Fruit fly (Drosophila melanogaster) whole organism, embryonic: ENCODE measurements around the gene CG15170.
A peak's percentile ranks its signal among the peaks of the same experiment; 100 is the strongest.

ENCODE experiments used
- Asciz ChIP-seq: fragments of 200-800 bp; sonication (Bioruptor generic); optimal IDR thresholded peaks from 2 replicates; lab custom pipeline; 2017; ENCODE audit warnings: missing biosample characterization, mild to moderate bottlenecking, missing genetic modification characterization, missing genetic modification reagents
- Atf-2 ChIP-seq: fragments of 200-800 bp; sonication (Bioruptor generic); optimal IDR thresholded peaks from 2 replicates; lab custom pipeline; 2016; ENCODE audit warnings: missing biosample characterization, missing genetic modification characterization
- CG10462 ChIP-seq: fragments of 200-800 bp; sonication (Bioruptor generic); optimal IDR thresholded peaks from 2 replicates; lab custom pipeline; 2016; ENCODE audit warnings: missing biosample characterization, missing genetic modification characterization
- CG10959 ChIP-seq: fragments of 200-800 bp; sonication (Bioruptor generic); IDR thresholded peaks from 2 replicates; pipeline ENCODE4 v1.3.6; 2022; ENCODE audit warnings: missing biosample characterization, missing genetic modification characterization
- CG10979 ChIP-seq: fragments of 200-800 bp; sonication (Bioruptor generic); optimal IDR thresholded peaks from 2 replicates; lab custom pipeline; 2018; ENCODE audit warnings: missing biosample characterization, mild to moderate bottlenecking, missing genetic modification characterization, moderate library complexity
- CG11398 ChIP-seq: fragments of 200-800 bp; sonication (Bioruptor generic); optimal IDR thresholded peaks from 2 replicates; lab custom pipeline; 2016; ENCODE audit warnings: missing biosample characterization, missing genetic modification characterization
- CG12219 ChIP-seq: fragments of 200-800 bp; sonication (Bioruptor generic); optimal IDR thresholded peaks from 3 replicates; lab custom pipeline; 2018; ENCODE audit warnings: missing biosample characterization, mild to moderate bottlenecking, missing genetic modification characterization
- CG15073 ChIP-seq: fragments of 200-800 bp; sonication (Bioruptor generic); optimal IDR thresholded peaks from 2 replicates; lab custom pipeline; 2016; ENCODE audit warnings: missing biosample characterization, missing genetic modification characterization
- CG1529 ChIP-seq: fragments of 200-800 bp; sonication (Bioruptor generic); optimal IDR thresholded peaks from 3 replicates; lab custom pipeline; 2018; ENCODE audit warnings: missing biosample characterization, missing genetic modification characterization
- CG15479 ChIP-seq: fragments of 200-800 bp; sonication (Bioruptor generic); optimal IDR thresholded peaks from 3 replicates; lab custom pipeline; 2019; ENCODE audit warnings: missing biosample characterization, mild to moderate bottlenecking, missing genetic modification characterization, moderate library complexity
- CG16779 ChIP-seq: fragments of 200-800 bp; sonication (Bioruptor generic); IDR thresholded peaks from 2 replicates; pipeline ENCODE4 v1.3.6; 2022; ENCODE audit warnings: missing biosample characterization, missing genetic modification characterization
- CG17328 ChIP-seq: fragments of 200-800 bp; sonication (Bioruptor generic); IDR thresholded peaks from 2 replicates; pipeline ENCODE4 v1.3.6; 2022; ENCODE audit warnings: missing biosample characterization, missing genetic modification characterization
- CG18764 ChIP-seq: fragments of 200-800 bp; sonication (Bioruptor generic); optimal IDR thresholded peaks from 3 replicates; lab custom pipeline; 2016; ENCODE audit warnings: missing biosample characterization, missing genetic modification characterization
- CG2199 ChIP-seq: fragments of 200-800 bp; sonication (Bioruptor generic); IDR thresholded peaks from 3 replicates; pipeline ENCODE4 v1.3.6; 2022; ENCODE audit warnings: missing biosample characterization, missing genetic modification characterization
- CG33557 ChIP-seq: fragments of 200-800 bp; sonication (Bioruptor generic); optimal IDR thresholded peaks from 2 replicates; lab custom pipeline; 2019; ENCODE audit warnings: missing biosample characterization, mild to moderate bottlenecking, missing genetic modification characterization, moderate library complexity
- CG3995 ChIP-seq: fragments of 200-800 bp; sonication (Bioruptor generic); optimal IDR thresholded peaks from 3 replicates; lab custom pipeline; 2016; ENCODE audit warnings: missing biosample characterization, missing genetic modification characterization
- CG9817 ChIP-seq: fragments of 200-800 bp; sonication (Bioruptor generic); optimal IDR thresholded peaks from 2 replicates; lab custom pipeline; 2018; ENCODE audit warnings: missing biosample characterization, mild to moderate bottlenecking, missing genetic modification characterization, moderate library complexity
- CoRest ChIP-seq: fragments of 200-800 bp; sonication (Bioruptor generic); optimal IDR thresholded peaks from 3 replicates; lab custom pipeline; 2018; ENCODE audit warnings: missing biosample characterization, mild to moderate bottlenecking, missing genetic modification characterization, moderate library complexity
- D ChIP-seq, 2 experiments: fragments of 200-800 bp in 1 of 2; fragments of >200 bp in 1 of 2; sonication (Bioruptor generic) in 1 of 2; optimal IDR thresholded peaks; 2 replicates in 1 of 2; 3 replicates in 1 of 2; lab custom pipeline; 2017; ENCODE audit warnings: mild to moderate bottlenecking in 1 of 2, missing biosample characterization in 1 of 2, missing genetic modification characterization in 1 of 2, missing genetic modification reagents in 1 of 2
- Dfd ChIP-seq, 2 experiments: fragments of >200 bp; optimal IDR thresholded peaks; 2 replicates each; lab custom pipeline; 2017; ENCODE audit warnings: missing biosample characterization in 2 of 2, missing genetic modification characterization in 2 of 2
- E2f2 ChIP-seq: fragments of 200-800 bp; sonication (Bioruptor generic); IDR thresholded peaks from 2 replicates; pipeline ENCODE4 v1.3.6; 2022; ENCODE audit warnings: missing biosample characterization, missing genetic modification characterization
- GATAe ChIP-seq: fragments of 200-800 bp; sonication (Bioruptor generic); conservative IDR thresholded peaks from 2 replicates; pipeline ENCODE4 v1.3.6; 2022; ENCODE audit warnings: missing biosample characterization, missing genetic modification characterization
- Hand ChIP-seq: fragments of 200-800 bp; sonication (Bioruptor generic); optimal IDR thresholded peaks from 2 replicates; lab custom pipeline; 2017; ENCODE audit warnings: mild to moderate bottlenecking, missing biosample characterization, missing genetic modification reagents, missing genetic modification characterization
- Hey ChIP-seq: fragments of 200-800 bp; sonication (Bioruptor generic); optimal IDR thresholded peaks from 3 replicates; lab custom pipeline; 2018; ENCODE audit warnings: missing biosample characterization, mild to moderate bottlenecking, missing genetic modification characterization
- Hmr ChIP-seq: fragments of 200-800 bp; sonication (Bioruptor generic); optimal IDR thresholded peaks from 3 replicates; lab custom pipeline; 2017; ENCODE audit warnings: mild to moderate bottlenecking, missing biosample characterization, missing genetic modification reagents, missing genetic modification characterization
- Hr3 ChIP-seq: fragments of 200-800 bp; sonication (Bioruptor generic); optimal IDR thresholded peaks from 3 replicates; lab custom pipeline; 2016; ENCODE audit warnings: missing biosample characterization, missing genetic modification characterization
- Hr51 ChIP-seq, 2 experiments: fragments of 200-800 bp; sonication (Bioruptor generic); optimal IDR thresholded peaks; 2 replicates in 1 of 2; 3 replicates in 1 of 2; lab custom pipeline; 2016 to 2018; ENCODE audit warnings: missing biosample characterization in 2 of 2, missing genetic modification characterization in 2 of 2, mild to moderate bottlenecking in 1 of 2, moderate library complexity in 1 of 2
- Hr78 ChIP-seq, 2 experiments: fragments of 200-800 bp in 1 of 2; fragments of >200 bp in 1 of 2; sonication (Bioruptor generic) in 1 of 2; optimal IDR thresholded peaks; 2 replicates each; lab custom pipeline; 2017 to 2019; ENCODE audit warnings: missing biosample characterization in 2 of 2, missing genetic modification characterization in 2 of 2, mild to moderate bottlenecking in 1 of 2, moderate library complexity in 1 of 2
- Kr ChIP-seq: fragments of 200-800 bp; sonication (Bioruptor generic); optimal IDR thresholded peaks from 2 replicates; lab custom pipeline; 2017; ENCODE audit warnings: missing biosample characterization, mild to moderate bottlenecking, missing genetic modification characterization
- MTF-1 ChIP-seq: fragments of 200-800 bp; sonication (Bioruptor generic); optimal IDR thresholded peaks from 2 replicates; lab custom pipeline; 2018; ENCODE audit warnings: missing biosample characterization, mild to moderate bottlenecking, missing genetic modification characterization, borderline replicate concordance
- NfI ChIP-seq: fragments of 200-800 bp; sonication (Bioruptor generic); optimal IDR thresholded peaks from 3 replicates; lab custom pipeline; 2018; ENCODE audit warnings: missing biosample characterization, mild to moderate bottlenecking, missing genetic modification characterization, moderate library complexity
- Six4 ChIP-seq: fragments of 200-800 bp; sonication (Bioruptor generic); optimal IDR thresholded peaks from 2 replicates; lab custom pipeline; 2016; ENCODE audit warnings: missing biosample characterization, missing genetic modification characterization
- ab ChIP-seq: fragments of 200-800 bp; sonication (Bioruptor generic); optimal IDR thresholded peaks from 2 replicates; lab custom pipeline; 2016; ENCODE audit warnings: missing biosample characterization, missing genetic modification characterization
- ash1 ChIP-seq: fragments of 200-800 bp; sonication (Bioruptor generic); optimal IDR thresholded peaks from 2 replicates; lab custom pipeline; 2018; ENCODE audit warnings: missing biosample characterization, mild to moderate bottlenecking, missing genetic modification characterization
- cad ChIP-seq: fragments of >200 bp; optimal IDR thresholded peaks from 2 replicates; lab custom pipeline; 2017; ENCODE audit warnings: missing biosample characterization, missing genetic modification characterization
- cg ChIP-seq: fragments of 200-800 bp; sonication (Bioruptor generic); optimal IDR thresholded peaks from 3 replicates; lab custom pipeline; 2019; ENCODE audit warnings: missing biosample characterization, mild to moderate bottlenecking, missing genetic modification characterization, moderate library complexity
- ci ChIP-seq: fragments of 200-800 bp; sonication (Bioruptor generic); IDR thresholded peaks from 3 replicates; pipeline ENCODE4 v1.3.6; 2022; ENCODE audit warnings: missing biosample characterization, missing genetic modification characterization
- dm ChIP-seq: fragments of 200-800 bp; sonication (Bioruptor generic); optimal IDR thresholded peaks from 3 replicates; lab custom pipeline; 2016; ENCODE audit warnings: missing biosample characterization, missing genetic modification characterization
- dysf ChIP-seq: fragments of 200-800 bp; sonication (Bioruptor generic); IDR thresholded peaks from 3 replicates; pipeline ENCODE4 v1.3.6; 2022; ENCODE audit warnings: missing biosample characterization, missing genetic modification characterization
- gcm2 ChIP-seq: fragments of 200-800 bp; sonication (Bioruptor generic); optimal IDR thresholded peaks from 2 replicates; lab custom pipeline; 2016; ENCODE audit warnings: missing biosample characterization, missing genetic modification characterization
- gro ChIP-seq: fragments of 200-800 bp; sonication (Bioruptor generic); optimal IDR thresholded peaks from 2 replicates; lab custom pipeline; 2016; ENCODE audit warnings: missing biosample characterization, missing genetic modification characterization
- nom ChIP-seq: fragments of 200-800 bp; sonication (Bioruptor generic); optimal IDR thresholded peaks from 2 replicates; lab custom pipeline; 2017; ENCODE audit warnings: missing biosample characterization, missing genetic modification characterization, mild to moderate bottlenecking, moderate library complexity, missing genetic modification reagents
- pnt ChIP-seq: fragments of 200-800 bp; sonication (Bioruptor generic); optimal IDR thresholded peaks from 3 replicates; lab custom pipeline; 2016; ENCODE audit warnings: missing biosample characterization, missing genetic modification characterization
- prd ChIP-seq, 3 experiments: fragments of >200 bp in 2 of 3; fragments of 200-800 bp in 1 of 3; sonication (Bioruptor generic) in 1 of 3; optimal IDR thresholded peaks in 2 of 3; IDR thresholded peaks in 1 of 3; 2 replicates in 2 of 3; 3 replicates in 1 of 3; pipeline versions ENCODE4 v1.3.6 to Lab custom; 2017 to 2022; ENCODE audit warnings: missing biosample characterization in 1 of 3, missing genetic modification characterization in 1 of 3
- psq ChIP-seq: fragments of 200-800 bp; sonication (Bioruptor generic); optimal IDR thresholded peaks from 2 replicates; lab custom pipeline; 2017; ENCODE audit warnings: missing biosample characterization, missing genetic modification characterization
- trem ChIP-seq: fragments of 200-800 bp; optimal IDR thresholded peaks from 3 replicates; lab custom pipeline; 2019; ENCODE audit warnings: missing biosample characterization, mild to moderate bottlenecking, missing genetic modification characterization, moderate library complexity
- zen2 ChIP-seq: fragments of 200-800 bp; sonication (Bioruptor generic); IDR thresholded peaks from 3 replicates; pipeline ENCODE4 v1.3.6; 2022; ENCODE audit warnings: missing biosample characterization, missing genetic modification characterization; ENCODE audit not compliant: partially characterized antibody

Gene CG15170

DNA sequence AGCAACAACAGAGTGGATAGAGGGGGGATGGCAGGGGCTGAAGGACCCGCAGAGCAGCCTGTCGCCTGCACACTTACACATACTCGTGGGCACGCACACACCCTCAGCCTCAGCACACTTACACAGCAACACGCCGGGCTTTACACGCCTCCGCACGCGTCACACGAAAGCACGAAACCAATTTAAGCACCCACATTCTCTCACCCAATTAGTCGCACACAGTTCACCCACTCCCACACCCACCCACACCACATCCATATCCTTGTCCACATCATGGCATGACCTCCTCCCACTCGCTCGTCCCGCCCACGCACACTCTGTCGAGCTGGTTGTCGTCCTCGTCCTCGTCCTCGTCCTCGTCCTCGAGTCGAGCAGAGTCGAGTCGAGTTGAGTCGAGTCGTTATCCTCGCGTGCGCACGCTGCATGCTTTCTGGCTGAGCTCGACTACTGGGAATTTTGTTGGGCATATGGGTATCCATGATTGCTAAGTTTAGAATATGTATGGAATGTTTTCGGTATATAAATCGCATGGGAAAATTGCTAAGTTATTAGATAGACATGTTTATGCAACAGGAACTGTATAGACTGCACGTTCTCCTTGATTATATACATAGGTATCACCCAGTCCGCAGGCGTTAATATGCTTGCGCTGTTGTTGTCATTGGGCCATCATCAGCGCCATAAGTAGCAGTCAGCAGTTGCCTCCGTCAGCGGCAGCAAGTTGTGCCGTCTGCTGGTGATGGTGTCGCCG is 22.0 kb upstream of the CG15170 start (continued):
- TF ChIP-seq MTF-1 (GFP tag; lab: Kevin White, UChicago) (peak; percentile 33), CG11398 (GFP tag; lab: Kevin White, UChicago) (peak; percentile 65), psq (no peak), Asciz (GFP tag; lab: Kevin White, UChicago) (peak; percentile 59), CG15479 (GFP tag; lab: Kevin White, UChicago) (no peak), nom (no peak), CG12219 (GFP tag; lab: Kevin White, UChicago) (peak; percentile 80), trem (tag; lab: Kevin White, UChicago) (peak; percentile 36), Six4 (peak; percentile 47), dm (GFP tag; lab: Kevin White, UChicago) (peak; percentile 54), cad (GFP tag; lab: Kevin White, UChicago) (no peak), gro (GFP tag; lab: Kevin White, UChicago) (peak; percentile 81), Kr (no peak), CG9817 (tag; lab: Kevin White, UChicago) (peak; percentile 76), CG33557 (GFP tag; lab: Kevin White, UChicago) (no peak), CG3995 (GFP tag; lab: Kevin White, UChicago) (no peak), ci (GFP tag; lab: Robert Waterston, UW) (peak; percentile 91), cg (peak; percentile 27), gcm2 (GFP tag; lab: Kevin White, UChicago) (peak; percentile 8), CG18764 (GFP tag; lab: Kevin White, UChicago) (peak; percentile 37), Hand (GFP tag; lab: Kevin White, UChicago) (peak; percentile 88), NfI (GFP tag; lab: Kevin White, UChicago) (peak; percentile 83), CoRest (tag; lab: Kevin White, UChicago) (peak; percentile 84), CG16779 (GFP tag; lab: Robert Waterston, UW) (peak; percentile 10; the same call in 1 of the 2 replicates), GATAe (GFP tag; lab: Robert Waterston, UW) (0 out of 2 replicates have a peak, but pooled peaks have one; percentile 15), Hr78 (GFP tag; optimal IDR thresholded peaks at IDR 0.05; lab: Kevin White, UChicago) (no peak), Hey (tag; lab: Kevin White, UChicago) (peak; percentile 100), pnt (peak; percentile 85), Hmr (GFP tag; lab: Kevin White, UChicago) (peak; percentile 93), Hr51 (GFP tag; optimal IDR thresholded peaks at IDR 0.05; lab: Kevin White, UChicago) (peak; percentile 81 to 85), CG2199 (GFP tag; lab: Robert Waterston, UW) (0 out of 3 replicates have a peak, but pooled peaks have one; percentile 52), prd (optimal IDR thresholded peaks at IDR 0.05; lab: Kevin White, UChicago) (no peak), prd (GFP tag; IDR thresholded peaks at IDR 0.05; lab: Robert Waterston, UW) (peak; percentile 92), Atf-2 (GFP tag; lab: Kevin White, UChicago) (peak; percentile 76), Hr3 (GFP tag; lab: Kevin White, UChicago) (peak; percentile 77), CG15073 (GFP tag; lab: Kevin White, UChicago) (no peak), zen2 (GFP tag; lab: Robert Waterston, UW) (0 out of 3 replicates have a peak, but pooled peaks have one; percentile 23), ash1 (peak; percentile 13), CG10979 (tag; lab: Kevin White, UChicago) (peak; percentile 75), dysf (GFP tag; lab: Robert Waterston, UW) (peak; percentile 91), D (optimal IDR thresholded peaks at IDR 0.05; lab: Kevin White, UChicago) (no peak), D (GFP tag; optimal IDR thresholded peaks at IDR 0.05; lab: Kevin White, UChicago) (peak; percentile 70), ab (GFP tag; lab: Kevin White, UChicago) (no peak), CG1529 (GFP tag; lab: Kevin White, UChicago) (peak; percentile 67), CG10462 (GFP tag; lab: Kevin White, UChicago) (peak; percentile 3), CG17328 (GFP tag; lab: Robert Waterston, UW) (peak; percentile 75), CG10959 (no peak), E2f2 (GFP tag; lab: Robert Waterston, UW) (peak; percentile 55), Dfd (GFP tag; optimal IDR thresholded peaks at IDR 0.05; lab: Kevin White, UChicago) (no peak)
